Fruit fly (Drosophila melanogaster) whole organism, adult: ENCODE data around the gene CG14780.

Experiments used
- CG11617 ChIP-seq: fragments of 200-800 bp; sonication (Bioruptor generic); optimal IDR thresholded peaks from 2 replicates; lab custom pipeline; 2017; ENCODE audit warnings: mild to moderate bottlenecking, missing biosample characterization, missing genetic modification reagents, missing genetic modification characterization
- CG12768 ChIP-seq: fragments of 200-800 bp; sonication (Bioruptor generic); optimal IDR thresholded peaks from 2 replicates; lab custom pipeline; 2017; ENCODE audit warnings: missing biosample characterization, missing genetic modification characterization, mild to moderate bottlenecking, moderate library complexity, missing genetic modification reagents
- CG14711 ChIP-seq: fragments of 200-800 bp; sonication (Bioruptor generic); optimal IDR thresholded peaks from 2 replicates; lab custom pipeline; 2018; ENCODE audit warnings: missing biosample characterization, mild to moderate bottlenecking, missing genetic modification characterization, moderate library complexity
- CG1620 ChIP-seq: fragments of 200-800 bp; sonication (Bioruptor generic); optimal IDR thresholded peaks from 2 replicates; lab custom pipeline; 2016; ENCODE audit warnings: missing biosample characterization, missing genetic modification characterization
- CG33017 ChIP-seq: fragments of 200-800 bp; sonication (Bioruptor generic); optimal IDR thresholded peaks from 2 replicates; lab custom pipeline; 2018; ENCODE audit warnings: missing biosample characterization, mild to moderate bottlenecking, missing genetic modification characterization, moderate library complexity
- CG5204 ChIP-seq: fragments of 200-800 bp; sonication (Bioruptor generic); optimal IDR thresholded peaks from 2 replicates; lab custom pipeline; 2016; ENCODE audit warnings: missing biosample characterization, missing genetic modification characterization
- CG7045 ChIP-seq: fragments of 200-800 bp; sonication (Bioruptor generic); optimal IDR thresholded peaks from 2 replicates; lab custom pipeline; 2017; ENCODE audit warnings: missing biosample characterization, mild to moderate bottlenecking, missing genetic modification characterization
- CG7101 ChIP-seq: fragments of 200-800 bp; sonication (Bioruptor generic); optimal IDR thresholded peaks from 2 replicates; lab custom pipeline; 2018; ENCODE audit warnings: missing biosample characterization, mild to moderate bottlenecking, missing genetic modification characterization, moderate library complexity
- Clk ChIP-seq: fragments of 200-800 bp; sonication (Bioruptor generic); optimal IDR thresholded peaks from 2 replicates; lab custom pipeline; 2017; ENCODE audit warnings: missing biosample characterization, missing genetic modification characterization
- Crg-1 ChIP-seq: fragments of 200-800 bp; sonication (Bioruptor generic); optimal IDR thresholded peaks from 2 replicates; lab custom pipeline; 2016; ENCODE audit warnings: missing biosample characterization, missing genetic modification characterization
- Hr96 ChIP-seq: fragments of 200-800 bp; sonication (Bioruptor generic); optimal IDR thresholded peaks from 2 replicates; lab custom pipeline; 2016; ENCODE audit warnings: missing biosample characterization, missing genetic modification characterization
- Mnt ChIP-seq: fragments of 200-800 bp; sonication (Bioruptor generic); optimal IDR thresholded peaks from 2 replicates; lab custom pipeline; 2016; ENCODE audit warnings: missing biosample characterization, mild to moderate bottlenecking, missing genetic modification characterization
- bab1 ChIP-seq: fragments of 200-800 bp; sonication (Bioruptor generic); optimal IDR thresholded peaks from 3 replicates; lab custom pipeline; 2019; ENCODE audit warnings: missing biosample characterization, mild to moderate bottlenecking, missing genetic modification characterization, moderate library complexity
- cic ChIP-seq: fragments of 200-800 bp; sonication (Bioruptor generic); optimal IDR thresholded peaks from 2 replicates; lab custom pipeline; 2017; ENCODE audit warnings: missing biosample characterization, mild to moderate bottlenecking, missing genetic modification characterization, moderate library complexity
- cnc ChIP-seq, 2 experiments: fragments of >200 bp; optimal IDR thresholded peaks; 2 replicates each; lab custom pipeline; 2017
- kay ChIP-seq: fragments of 200-800 bp; sonication (Bioruptor generic); peaks from one replicate; lab custom pipeline; 2016; ENCODE audit warnings: missing biosample characterization, missing genetic modification characterization, borderline replicate concordance
- ovo ChIP-seq: fragments of 200-800 bp; sonication (Bioruptor generic); optimal IDR thresholded peaks from 2 replicates; lab custom pipeline; 2016; ENCODE audit warnings: missing biosample characterization, missing genetic modification characterization
- pad ChIP-seq: fragments of 200-800 bp; sonication (Bioruptor generic); optimal IDR thresholded peaks from 3 replicates; lab custom pipeline; 2017; ENCODE audit warnings: missing biosample characterization, missing genetic modification characterization, mild to moderate bottlenecking, moderate library complexity, missing genetic modification reagents
- tj ChIP-seq: fragments of 200-800 bp; sonication (Bioruptor generic); optimal IDR thresholded peaks from 3 replicates; lab custom pipeline; 2017; ENCODE audit warnings: missing biosample characterization, mild to moderate bottlenecking, missing genetic modification characterization, moderate library complexity
- toe ChIP-seq: fragments of 200-800 bp; sonication (Bioruptor generic); optimal IDR thresholded peaks from 2 replicates; lab custom pipeline; 2016; ENCODE audit warnings: missing biosample characterization, missing genetic modification characterization

The CG14780 gene

DNA sequence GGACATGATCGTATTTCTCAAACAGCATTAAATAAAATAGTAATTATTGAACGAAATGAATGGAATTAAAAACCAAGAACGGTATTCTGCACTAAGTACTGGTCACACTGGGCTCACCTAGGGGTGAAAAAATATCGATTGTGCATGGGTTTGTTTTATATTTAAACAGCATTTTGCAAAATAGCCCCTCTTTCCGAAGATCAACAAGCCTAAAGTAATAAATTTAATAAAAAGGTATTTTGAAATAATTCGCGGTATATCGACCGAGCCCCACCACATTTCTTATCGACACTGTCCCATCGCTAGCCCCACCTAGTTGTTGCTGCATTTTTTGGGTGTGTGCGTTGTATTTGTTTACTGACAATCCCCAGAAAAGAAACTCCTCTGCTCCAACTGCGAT lies 1.8 kb upstream of the CG14780 start, which contains the start of gene pck:
Gene pck (plus strand): TSS at position 105 of the 400 bp plus-strand sequence.
- TF ChIP-seq CG1620 (GFP tag; lab: Kevin White, UChicago) (peak; percentile 77), Mnt (GFP tag; lab: Kevin White, UChicago) (peak; percentile 86), CG7045 (GFP tag; lab: Kevin White, UChicago) (no peak), Hr96 (GFP tag; lab: Kevin White, UChicago) (peak; percentile 81), CG11617 (GFP tag; lab: Kevin White, UChicago) (peak; percentile 66), CG5204 (GFP tag; lab: Kevin White, UChicago) (no peak), cic (GFP tag; lab: Kevin White, UChicago) (no peak), Clk (GFP tag; lab: Kevin White, UChicago) (no peak), Crg-1 (GFP tag; lab: Kevin White, UChicago) (peak; percentile 57), bab1 (GFP tag; lab: Kevin White, UChicago) (peak; percentile 56), cnc (optimal IDR thresholded peaks at IDR 0.05; lab: Kevin White, UChicago) (no peak), CG12768 (GFP tag; lab: Kevin White, UChicago) (no peak), CG33017 (tag; lab: Kevin White, UChicago) (peak; percentile 10), toe (GFP tag; lab: Kevin White, UChicago) (peak; percentile 60), CG14711 (tag; lab: Kevin White, UChicago) (peak; percentile 68), ovo (GFP tag; lab: Kevin White, UChicago) (peak; percentile 78), tj (GFP tag; lab: Kevin White, UChicago) (peak; percentile 36), kay (no peak), pad (GFP tag; lab: Kevin White, UChicago) (peak; percentile 56), CG7101 (tag; lab: Kevin White, UChicago) (peak; percentile 54)

DNA sequence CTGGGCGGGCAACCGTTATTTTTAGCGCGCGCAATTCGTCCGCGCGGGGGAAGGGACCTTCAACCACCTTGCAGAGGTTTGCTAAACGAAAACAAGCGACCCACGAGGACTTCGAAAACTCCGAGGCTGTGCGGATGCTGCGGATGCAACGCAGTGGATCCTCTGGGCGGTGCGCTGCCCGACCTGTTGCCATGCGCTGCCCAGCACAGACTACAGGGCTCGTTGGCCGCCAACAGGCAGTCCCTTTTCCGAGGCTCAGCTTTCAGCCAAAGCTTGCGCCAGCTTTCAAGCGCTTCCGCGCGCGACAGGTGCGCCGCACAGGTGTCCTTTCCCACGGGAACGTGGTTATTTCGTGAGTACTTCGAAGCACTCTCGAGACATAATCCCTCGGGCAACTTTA lies 4.1 kb downstream of the CG14780 start:
- TF ChIP-seq bab1 (GFP tag; lab: Kevin White, UChicago), result no peak
- no peak for TF ChIP-seq Mnt (GFP tag; lab: Kevin White, UChicago)
- no peak for TF ChIP-seq kay
- TF ChIP-seq cnc (optimal IDR thresholded peaks at IDR 0.05; lab: Kevin White, UChicago), result no peak
- no peak for TF ChIP-seq cic (GFP tag; lab: Kevin White, UChicago)
- no peak for TF ChIP-seq CG7045 (GFP tag; lab: Kevin White, UChicago)
- no peak for TF ChIP-seq CG12768 (GFP tag; lab: Kevin White, UChicago)
- no peak for TF ChIP-seq pad (GFP tag; lab: Kevin White, UChicago)
- no peak for TF ChIP-seq CG7101 (tag; lab: Kevin White, UChicago)
- no peak for TF ChIP-seq Clk (GFP tag; lab: Kevin White, UChicago)
- no peak for TF ChIP-seq CG1620 (GFP tag; lab: Kevin White, UChicago)
- no peak for TF ChIP-seq tj (GFP tag; lab: Kevin White, UChicago)
- no peak for TF ChIP-seq CG33017 (tag; lab: Kevin White, UChicago)
- no peak for TF ChIP-seq CG5204 (GFP tag; lab: Kevin White, UChicago)
- no peak for TF ChIP-seq CG11617 (GFP tag; lab: Kevin White, UChicago)
- TF ChIP-seq toe (GFP tag; lab: Kevin White, UChicago), result no peak
- no peak for TF ChIP-seq CG14711 (tag; lab: Kevin White, UChicago)
- no peak for TF ChIP-seq Hr96 (GFP tag; lab: Kevin White, UChicago)

- TF ChIP-seq Crg-1 (GFP tag; lab: Kevin White, UChicago), result peak; percentile 82
- TF ChIP-seq Mnt (GFP tag; lab: Kevin White, UChicago), result peak; percentile 8
- peak; percentile 56 for TF ChIP-seq bab1 (GFP tag; lab: Kevin White, UChicago)
- peak; percentile 54 for TF ChIP-seq pad (GFP tag; lab: Kevin White, UChicago)
- peak; percentile 44 for TF ChIP-seq CG7101 (tag; lab: Kevin White, UChicago)
- TF ChIP-seq CG11617 (GFP tag; lab: Kevin White, UChicago), result no peak
- no peak for TF ChIP-seq CG12768 (GFP tag; lab: Kevin White, UChicago)
- peak; percentile 76 for TF ChIP-seq CG1620 (GFP tag; lab: Kevin White, UChicago)
Measured at dm6 chrX:1476848-1477247, 4.5 kb downstream of the CG14780 start, which contains the start of the genes Rab27 and mei-38. Rab27 (minus strand) TSS chrX:1476974. mei-38 (plus strand) TSS chrX:1477063.

DNA sequence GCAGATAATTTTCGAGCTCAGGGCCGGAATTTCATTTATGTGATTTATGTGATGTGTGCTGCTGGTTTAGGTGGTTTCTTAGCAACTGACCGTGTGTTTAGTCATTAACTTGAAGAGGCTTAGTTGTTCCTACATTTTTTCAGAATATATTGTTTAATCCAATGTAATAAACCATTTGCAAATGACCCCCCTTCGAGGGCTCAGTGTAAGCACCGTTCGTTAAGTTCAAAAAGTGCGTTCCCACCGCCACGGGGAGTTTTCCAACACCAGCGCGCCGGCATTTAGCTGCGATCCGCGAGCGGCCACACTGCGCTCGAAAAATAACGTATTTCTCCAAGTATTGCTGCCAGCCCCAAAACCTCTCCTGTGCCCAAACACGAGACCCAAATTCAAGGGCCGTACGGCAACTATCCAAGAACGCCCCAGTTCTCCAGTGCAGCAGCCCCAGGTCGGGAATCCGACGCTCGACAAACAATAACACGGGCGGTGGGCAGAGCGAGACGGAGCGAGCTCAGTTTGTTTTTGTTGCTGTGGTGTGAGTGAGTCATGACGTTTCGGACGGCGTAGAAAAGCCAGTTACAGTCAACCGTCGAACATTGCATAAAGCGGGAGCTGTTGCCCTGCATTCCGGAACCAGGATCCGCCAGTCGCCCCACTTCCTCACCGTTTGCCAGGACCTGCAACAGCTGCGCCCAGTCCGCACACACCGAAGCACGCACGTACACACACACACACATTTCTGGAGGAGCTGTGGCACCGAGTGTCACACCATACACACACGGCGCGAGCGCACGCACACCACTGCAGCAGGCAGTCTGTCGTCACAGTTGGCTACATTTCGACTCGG lies 6.2 kb downstream of the CG14780 start, which contains the start of gene rush:
Gene rush (plus strand): TSS at position 277 of the 847 bp plus-strand sequence.
- TF ChIP-seq Mnt (GFP tag; lab: Kevin White, UChicago) (peak; percentile 62), CG7045 (GFP tag; lab: Kevin White, UChicago) (no peak), Hr96 (GFP tag; lab: Kevin White, UChicago) (peak; percentile 43), ovo (GFP tag; lab: Kevin White, UChicago) (peak; percentile 44), cnc (optimal IDR thresholded peaks at IDR 0.05; lab: Kevin White, UChicago) (no peak), CG7101 (tag; lab: Kevin White, UChicago) (peak; percentile 38), Crg-1 (GFP tag; lab: Kevin White, UChicago) (peak; percentile 59), pad (GFP tag; lab: Kevin White, UChicago) (peak; percentile 73), CG11617 (GFP tag; lab: Kevin White, UChicago) (peak; percentile 23), cic (GFP tag; lab: Kevin White, UChicago) (peak; percentile 4), bab1 (GFP tag; lab: Kevin White, UChicago) (peak; percentile 21), CG1620 (GFP tag; lab: Kevin White, UChicago) (peak; percentile 49), kay (no peak), tj (GFP tag; lab: Kevin White, UChicago) (no peak)

DNA sequence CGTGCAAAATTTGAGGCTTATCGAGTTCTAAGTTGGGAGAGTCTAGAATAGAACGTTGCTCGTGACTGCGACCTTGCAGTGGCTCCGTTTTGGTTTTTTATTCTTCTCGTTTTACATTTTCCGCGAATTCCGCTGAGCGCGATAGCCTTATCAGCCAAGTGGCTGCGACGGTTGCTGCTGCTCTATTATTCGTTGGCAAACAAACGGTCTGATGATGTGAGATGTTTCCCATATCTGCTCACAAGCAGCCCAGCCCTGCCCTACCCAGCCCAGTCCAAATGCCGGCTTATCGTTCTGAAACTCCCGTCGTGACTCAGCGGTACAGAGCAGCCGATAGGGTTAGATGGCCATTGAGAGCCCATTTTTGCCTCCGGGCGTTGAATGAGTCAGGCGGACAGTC lies 8.1 kb downstream of the CG14780 start:
- no peak for TF ChIP-seq pad (GFP tag; lab: Kevin White, UChicago)
- peak; percentile 10 for TF ChIP-seq CG12768 (GFP tag; lab: Kevin White, UChicago)
- TF ChIP-seq cic (GFP tag; lab: Kevin White, UChicago), result peak; percentile 51
- peak in 1 of 2 experiments; percentile 30 for TF ChIP-seq cnc (optimal IDR thresholded peaks at IDR 0.05; lab: Kevin White, UChicago)
- TF ChIP-seq Mnt (GFP tag; lab: Kevin White, UChicago), result peak; percentile 12
